Fruit fly (Drosophila melanogaster) ovary, adult (tissue): Measurements from ENCODE around the gene myd.

Source experiments
- CG17801 ChIP-seq: fragments of 200-800 bp; optimal IDR thresholded peaks from 2 replicates; lab custom pipeline; 2019; ENCODE audit warnings: missing biosample characterization, mild to moderate bottlenecking, missing genetic modification characterization, moderate library complexity; ENCODE audit not compliant: partially characterized antibody

The myd gene

dm6 chr3R:19226137-19226873 is 45.8 kb downstream of the myd start, which contains the start of gene vib:
Gene vib, minus strand, starts transcription at chr3R:19226651.
- TF ChIP-seq CG17801 (GFP tag; lab: Kevin White, UChicago) = peak; percentile 64

dm6 chr3R:19228080-19228479 is 47.6 kb downstream of the myd start, which contains the start of gene CG11703:
Gene CG11703, minus strand, starts transcription at chr3R:19228180.
- no peak for TF ChIP-seq CG17801 (GFP tag; lab: Kevin White, UChicago)

dm6 chr3R:19229245-19229644 is 48.8 kb downstream of the myd start, which contains the start of the genes CG5250 and Polr2M:
Gene CG5250, minus strand, starts transcription at chr3R:19229276.
Gene Polr2M, plus strand, starts transcription at chr3R:19229463.
- peak; percentile 6 for TF ChIP-seq CG17801 (GFP tag; lab: Kevin White, UChicago)

- TF ChIP-seq CG17801 (GFP tag; lab: Kevin White, UChicago) = no peak
Observed at dm6 chr3R:19238934-19239333, 58.5 kb downstream of the myd start.

dm6 chr3R:19245399-19245798 is 64.9 kb downstream of the myd start:
- TF ChIP-seq CG17801 (GFP tag; lab: Kevin White, UChicago) = no peak

- no peak for TF ChIP-seq CG17801 (GFP tag; lab: Kevin White, UChicago)
Observed at dm6 chr3R:19246080-19246637, 65.7 kb downstream of the myd start, which contains the start of gene unc79. Gene unc79, minus strand, starts transcription at chr3R:19246130.

dm6 chr3R:19248036-19248435 is 67.6 kb downstream of the myd start, which contains the start of gene CG5217:
Gene CG5217, minus strand, starts transcription at chr3R:19248136.
- TF ChIP-seq CG17801 (GFP tag; lab: Kevin White, UChicago) = no peak

dm6 chr3R:19250063-19250462 is 69.6 kb downstream of the myd start:
- no peak for TF ChIP-seq CG17801 (GFP tag; lab: Kevin White, UChicago)
